Worm (Caenorhabditis elegans): ENCODE results near the gene F38B6.6.

F38B6.6 gene

DNA sequence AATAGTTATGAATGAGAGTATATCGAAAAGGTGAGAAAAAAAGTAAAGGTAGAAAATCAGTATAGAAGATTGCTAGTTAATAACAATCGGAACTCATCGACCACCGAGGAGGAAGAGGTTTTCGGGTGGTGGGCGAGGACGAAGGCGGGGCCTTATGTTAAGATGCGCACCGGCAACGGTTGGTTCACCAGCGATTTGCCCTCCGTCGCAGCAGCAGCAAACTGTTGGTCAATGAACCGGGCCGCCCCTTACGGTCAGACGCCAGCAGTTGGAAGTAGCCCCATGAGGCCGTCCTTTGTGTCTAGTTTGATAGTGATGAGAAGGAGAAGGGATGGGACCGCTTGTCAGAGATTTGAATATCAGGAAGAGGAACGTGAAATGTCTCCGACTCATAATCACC is 21.0 kb downstream of the F38B6.6 start, which contains the start of gene nhr-137:
Gene nhr-137, minus strand, starts transcription at position 101 of the 400 bp plus-strand sequence.
- no peak for TF ChIP-seq ets-4 (tag; optimal IDR thresholded peaks at IDR 0.05)

- TF ChIP-seq Y22D7AL.16 (tag; optimal IDR thresholded peaks at IDR 0.05) (no peak), ceh-9 (tag; optimal IDR thresholded peaks at IDR 0.05) (no peak)
Measured at ce11 chrX:6667468-6667867, 22.4 kb downstream of the F38B6.6 start.

- no peak for TF ChIP-seq pha-2 (tag; optimal IDR thresholded peaks at IDR 0.05)
- TF ChIP-seq hlh-13 (GFP tag; optimal IDR thresholded peaks at IDR 0.05) = no peak
- no peak for TF ChIP-seq zip-5 (tag; optimal IDR thresholded peaks at IDR 0.05)
- TF ChIP-seq elt-2 (tag; optimal IDR thresholded peaks at IDR 0.05) = no peak
- TF ChIP-seq ceh-30 (tag; optimal IDR thresholded peaks at IDR 0.05) = no peak
- TF ChIP-seq nhr-232 (tag; optimal IDR thresholded peaks at IDR 0.05) = no peak
- no peak for TF ChIP-seq ceh-18 (tag; optimal IDR thresholded peaks at IDR 0.05)
- TF ChIP-seq gmeb-2 (tag; optimal IDR thresholded peaks at IDR 0.05) = no peak
- no peak for TF ChIP-seq dve-1 (tag; optimal IDR thresholded peaks at IDR 0.05)
- no peak for TF ChIP-seq sdc-2 (tag; optimal IDR thresholded peaks at IDR 0.05)
- TF ChIP-seq ztf-16 (tag; optimal IDR thresholded peaks at IDR 0.05) = no peak
- no peak for TF ChIP-seq ceh-34 (tag; optimal IDR thresholded peaks at IDR 0.05)
- TF ChIP-seq rnt-1 (tag; optimal IDR thresholded peaks at IDR 0.05) = no peak
- no peak for TF ChIP-seq fkh-10 (GFP tag; optimal IDR thresholded peaks at IDR 0.05)
- TF ChIP-seq mec-3 (tag; optimal IDR thresholded peaks at IDR 0.05; ENCODE audit: borderline replicate concordance) = no peak
- no peak for TF ChIP-seq unc-55 (GFP tag; optimal IDR thresholded peaks at IDR 0.05)
Measured at ce11 chrX:6665129-6665858, 24.6 kb downstream of the F38B6.6 start.

- TF ChIP-seq ceh-45 (GFP tag; IDR thresholded peaks at IDR 0.05) (no peak), elt-2 (tag; optimal IDR thresholded peaks at IDR 0.05) (no peak), pha-4 (tag; optimal IDR thresholded peaks at IDR 0.05) (no peak), hlh-13 (GFP tag; optimal IDR thresholded peaks at IDR 0.05) (no peak), K09A11.1 (tag; optimal IDR thresholded peaks at IDR 0.05; ENCODE audit: insufficient read depth) (no peak), pag-3 (tag; optimal IDR thresholded peaks at IDR 0.05; ENCODE audit: borderline replicate concordance) (no peak), zip-5 (tag; optimal IDR thresholded peaks at IDR 0.05) (no peak), ets-4 (tag; optimal IDR thresholded peaks at IDR 0.05) (no peak), ahr-1 (tag; optimal IDR thresholded peaks at IDR 0.05) (no peak), sox-2 (GFP tag; IDR thresholded peaks at IDR 0.05) (no peak), fkh-10 (GFP tag; optimal IDR thresholded peaks at IDR 0.05) (no peak), fax-1 (tag; optimal IDR thresholded peaks at IDR 0.05) (no peak), ceh-9 (tag; optimal IDR thresholded peaks at IDR 0.05) (no peak), dve-1 (tag; optimal IDR thresholded peaks at IDR 0.05) (no peak), tbx-2 (tag; optimal IDR thresholded peaks at IDR 0.05) (no peak), pqm-1 (tag; optimal IDR thresholded peaks at IDR 0.05) (no peak), ceh-34 (tag; optimal IDR thresholded peaks at IDR 0.05) (no peak)
Measured at ce11 chrX:6663780-6664437, 26.0 kb downstream of the F38B6.6 start.

DNA sequence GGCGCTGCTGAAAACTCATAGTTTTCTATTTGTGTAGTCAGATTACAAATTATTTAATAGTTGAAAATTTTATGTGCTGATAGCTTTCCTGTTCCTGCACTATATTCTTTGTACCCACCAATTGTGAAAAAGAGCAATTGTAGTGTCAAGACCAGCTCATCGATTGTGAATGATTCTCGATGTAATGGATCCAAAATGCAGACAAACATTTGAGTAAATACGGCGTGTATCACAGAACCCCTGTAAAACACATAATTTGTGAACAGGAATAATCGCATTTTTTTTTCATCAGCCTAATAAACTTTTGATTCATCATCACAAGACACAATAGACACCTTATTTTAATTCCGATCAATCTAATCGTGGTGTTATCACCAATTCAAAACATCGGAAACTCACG is 27.6 kb downstream of the F38B6.6 start:
- TF ChIP-seq zip-5 (tag; optimal IDR thresholded peaks at IDR 0.05) = no peak
- TF ChIP-seq syd-9 (tag; optimal IDR thresholded peaks at IDR 0.05) = no peak
- TF ChIP-seq pha-2 (tag; optimal IDR thresholded peaks at IDR 0.05) = no peak
- no peak for TF ChIP-seq ceh-6 (GFP tag; optimal IDR thresholded peaks at IDR 0.05)
- no peak for TF ChIP-seq hlh-6 (tag; optimal IDR thresholded peaks at IDR 0.05)
- TF ChIP-seq hlh-15 (tag; optimal IDR thresholded peaks at IDR 0.05) = no peak
- TF ChIP-seq unc-86 (tag; optimal IDR thresholded peaks at IDR 0.05) = no peak
- no peak for TF ChIP-seq ahr-1 (tag; optimal IDR thresholded peaks at IDR 0.05)
- TF ChIP-seq gmeb-2 (tag; optimal IDR thresholded peaks at IDR 0.05) = no peak
- no peak for TF ChIP-seq ceh-30 (tag; optimal IDR thresholded peaks at IDR 0.05)
- TF ChIP-seq hlh-13 (GFP tag; optimal IDR thresholded peaks at IDR 0.05) = no peak
- TF ChIP-seq ceh-2 (tag; optimal IDR thresholded peaks at IDR 0.05) = no peak
- TF ChIP-seq elt-2 (tag; optimal IDR thresholded peaks at IDR 0.05) = no peak
- TF ChIP-seq eyg-1 (tag; optimal IDR thresholded peaks at IDR 0.05) = no peak

Data from whole organism, late embryonic.